Worm (Caenorhabditis elegans) whole organism, L4 larva: ENCODE data around the gene pptr-2.

Experiments used
- R02D3.7 ChIP-seq: fragments of 150-350 bp; sonication (generic microtip); optimal IDR thresholded peaks from 3 replicates; lab custom pipeline; 2014; ENCODE audit warnings: missing biosample characterization, missing genetic modification characterization
- ces-1 ChIP-seq: fragments of 150-350 bp; sonication (generic microtip); optimal IDR thresholded peaks from 4 replicates; lab custom pipeline; 2014; ENCODE audit warnings: missing biosample characterization, missing genetic modification reagents, missing genetic modification characterization
- hif-1 ChIP-seq, 2 experiments: sonication (generic microtip); optimal IDR thresholded peaks; 2 replicates each; lab custom pipeline; 2016 to 2017; ENCODE audit warnings: missing compliant biosample characterization in 2 of 2, missing genetic modification characterization in 2 of 2, missing genetic modification reagents in 2 of 2, missing genotype in 2 of 2, mild to moderate bottlenecking in 1 of 2
- lim-7 ChIP-seq: fragments of 200-800 bp; sonication (Bioruptor generic); IDR thresholded peaks from 2 replicates; pipeline ENCODE4 v1.3.6; 2022; ENCODE audit warnings: missing genetic modification characterization, missing compliant biosample characterization
- lin-1 ChIP-seq: fragments of 200-800 bp; sonication (Bioruptor generic); IDR thresholded peaks from 2 replicates; pipeline ENCODE4 v1.3.6; 2022; ENCODE audit warnings: missing genetic modification reagents, missing genetic modification characterization, missing compliant biosample characterization
- lin-13 ChIP-seq: fragments of 150-350 bp; optimal IDR thresholded peaks from 2 replicates; lab custom pipeline; 2014; ENCODE audit warnings: missing biosample characterization, missing genetic modification reagents, missing genetic modification characterization
- lin-29 ChIP-seq: fragments of 200-800 bp; sonication (Bioruptor generic); IDR thresholded peaks from 2 replicates; pipeline ENCODE4 v1.3.6; 2022; ENCODE audit warnings: missing genetic modification reagents, missing genetic modification characterization, missing compliant biosample characterization
- lir-3 ChIP-seq: sonication (generic microtip); optimal IDR thresholded peaks from 2 replicates; lab custom pipeline; 2016; ENCODE audit warnings: mild to moderate bottlenecking, missing genetic modification characterization, missing compliant biosample characterization
- nhr-237 ChIP-seq: sonication (generic microtip); optimal IDR thresholded peaks from 2 replicates; lab custom pipeline; 2017; ENCODE audit warnings: missing biosample characterization, missing genetic modification characterization
- pha-4 ChIP-seq, 2 experiments: fragments of 150-350 bp in 1 of 2; fragments of 200-800 bp in 1 of 2; sonication (Bioruptor generic) in 1 of 2; IDR thresholded peaks in 1 of 2; optimal IDR thresholded peaks in 1 of 2; 2 replicates each; pipeline versions ENCODE4 v1.3.6 to Lab custom; 2014 to 2022; ENCODE audit warnings: missing genetic modification characterization in 2 of 2, missing genetic modification reagents in 2 of 2, missing biosample characterization in 1 of 2, missing compliant biosample characterization in 1 of 2
- sdz-12 ChIP-seq: fragments of 200-800 bp; sonication (Bioruptor generic); optimal IDR thresholded peaks from 2 replicates; lab custom pipeline; 2018; ENCODE audit warnings: mild to moderate bottlenecking, missing genetic modification characterization, missing compliant biosample characterization

DNA sequence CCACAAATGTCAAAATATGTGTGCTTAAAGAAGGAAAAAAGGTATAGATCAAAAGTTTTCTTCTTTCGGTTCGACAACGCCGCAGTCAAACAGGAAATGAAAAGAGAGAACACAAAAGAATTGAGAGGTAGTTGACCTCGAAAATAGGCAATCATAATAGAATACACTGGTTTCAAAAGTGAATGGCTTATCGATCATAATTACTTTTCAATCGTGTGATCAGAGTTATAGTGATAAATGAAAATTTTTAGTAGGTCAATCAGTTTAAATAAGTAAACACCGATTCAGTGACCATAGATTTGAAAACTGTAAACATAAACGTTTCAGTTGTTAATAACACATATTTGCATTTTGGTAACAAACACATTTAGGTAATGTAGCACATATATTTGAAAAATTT lies 35.7 kb upstream of the pptr-2 start:
- TF ChIP-seq lin-13 (GFP tag; lab: Kevin White, UChicago) (no peak), lir-3 (tag; lab: Kevin White, UChicago) (no peak), hif-1 (tag; optimal IDR thresholded peaks at IDR 0.05; lab: Kevin White, UChicago) (no peak), nhr-237 (no peak), sdz-12 (GFP tag; lab: Kevin White, UChicago) (no peak), lim-7 (GFP tag; lab: Robert Waterston, UW) (no peak), pha-4 (GFP tag; IDR thresholded peaks at IDR 0.05; lab: Robert Waterston, UW) (no peak), pha-4 (tag; optimal IDR thresholded peaks at IDR 0.05; lab: Kevin White, UChicago) (no peak), lin-1 (GFP tag; lab: Robert Waterston, UW) (no peak), lin-29 (GFP tag; lab: Robert Waterston, UW) (no peak), ces-1 (no peak), R02D3.7 (tag; lab: Kevin White, UChicago) (no peak)
